Fruit fly (Drosophila melanogaster): Measurements from ENCODE around the gene Ance-3.

Gene Ance-3

DNA sequence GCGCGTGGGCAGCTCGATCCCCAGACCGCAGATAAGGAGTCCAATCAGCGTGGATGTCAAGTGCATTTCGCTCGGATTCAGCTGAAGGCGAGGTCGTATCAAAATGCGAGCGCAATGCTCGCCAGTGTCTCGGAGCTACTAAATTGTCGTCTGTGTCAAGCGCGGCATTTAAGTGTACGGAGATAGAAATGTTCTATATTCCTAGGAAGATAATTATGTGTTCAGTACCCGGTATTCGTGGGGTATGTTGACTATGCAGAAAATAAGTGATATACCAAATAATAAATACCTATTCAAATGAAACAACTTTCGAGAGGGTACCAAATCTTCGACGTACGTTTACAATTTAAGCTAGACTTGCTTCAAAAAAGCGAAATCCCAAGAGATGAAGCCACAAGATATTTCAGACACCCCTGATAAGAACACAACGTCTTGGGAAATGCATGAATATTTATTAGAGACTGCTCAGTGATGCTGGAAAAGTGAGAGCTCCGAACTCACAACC lies 53.4 kb downstream of the Ance-3 start, which contains the start of gene NimB3:
TSS of gene NimB3 (minus strand) at position 140 of the 505 bp plus-strand sequence.
- no peak for TF ChIP-seq insv (optimal IDR thresholded peaks at IDR 0.05)
- no peak for TF ChIP-seq psq (optimal IDR thresholded peaks at IDR 0.05)
- no peak for TF ChIP-seq Sin3A (optimal IDR thresholded peaks at IDR 0.05)
- no peak for TF ChIP-seq ttk (optimal IDR thresholded peaks at IDR 0.05)
- TF ChIP-seq Myc (optimal IDR thresholded peaks at IDR 0.05): no peak
- TF ChIP-seq h (optimal IDR thresholded peaks at IDR 0.05): no peak

- TF ChIP-seq psq (optimal IDR thresholded peaks at IDR 0.05): no peak
- TF ChIP-seq h (optimal IDR thresholded peaks at IDR 0.05): no peak
- TF ChIP-seq Sin3A (optimal IDR thresholded peaks at IDR 0.05): no peak
- no peak for TF ChIP-seq Myc (optimal IDR thresholded peaks at IDR 0.05)
Measured at dm6 chr2L:13969876-13970275, 55.4 kb downstream of the Ance-3 start, which contains the start of the genes NimB4 and NimB5. TSS of gene NimB4 (minus strand) at chr2L:13969976. TSS of gene NimB5 (plus strand) at chr2L:13970177.

- no peak for TF ChIP-seq Sin3A (optimal IDR thresholded peaks at IDR 0.05)
- TF ChIP-seq psq (optimal IDR thresholded peaks at IDR 0.05): no peak
- no peak for TF ChIP-seq h (optimal IDR thresholded peaks at IDR 0.05)
- TF ChIP-seq ttk (optimal IDR thresholded peaks at IDR 0.05): no peak
- TF ChIP-seq insv (optimal IDR thresholded peaks at IDR 0.05): no peak
- TF ChIP-seq Myc (optimal IDR thresholded peaks at IDR 0.05): no peak
Measured at dm6 chr2L:13972847-13973246, 58.3 kb downstream of the Ance-3 start, which contains the start of gene He. TSS of gene He (minus strand) at chr2L:13972947.

DNA sequence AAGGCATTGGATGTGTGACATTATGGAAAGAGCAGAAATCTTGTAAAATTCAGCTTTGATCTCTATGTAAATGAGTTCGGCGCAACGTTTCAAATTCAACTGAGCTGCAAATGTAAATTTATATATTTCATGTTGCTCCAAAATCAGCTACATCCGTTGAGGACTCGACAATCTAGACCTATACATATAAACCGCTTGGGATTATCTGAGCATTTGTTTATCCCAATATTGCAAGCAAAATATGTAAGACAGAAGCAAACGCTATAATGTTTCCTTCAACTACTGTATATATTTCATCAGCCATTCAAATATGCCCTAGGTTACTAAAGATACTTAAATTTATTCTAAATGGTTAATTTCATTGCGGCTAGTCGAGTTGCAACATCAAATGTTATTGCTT lies 62.1 kb downstream of the Ance-3 start, which contains the start of gene NimC1:
TSS of gene NimC1 (minus strand) at position 101 of the 400 bp plus-strand sequence.
- TF ChIP-seq Myc (optimal IDR thresholded peaks at IDR 0.05): no peak
- no peak for TF ChIP-seq Sin3A (optimal IDR thresholded peaks at IDR 0.05)
- no peak for TF ChIP-seq h (optimal IDR thresholded peaks at IDR 0.05)
- TF ChIP-seq ttk (optimal IDR thresholded peaks at IDR 0.05): no peak
- no peak for TF ChIP-seq psq (optimal IDR thresholded peaks at IDR 0.05)
- no peak for TF ChIP-seq insv (optimal IDR thresholded peaks at IDR 0.05)

dm6 chr2L:13977073-13977472 lies 62.5 kb downstream of the Ance-3 start, which contains the start of gene Cyp28a5:
TSS of gene Cyp28a5 (plus strand) at chr2L:13977302.
- no peak for TF ChIP-seq Sin3A (optimal IDR thresholded peaks at IDR 0.05)
- no peak for TF ChIP-seq Myc (optimal IDR thresholded peaks at IDR 0.05)
- no peak for TF ChIP-seq ttk (optimal IDR thresholded peaks at IDR 0.05)
- TF ChIP-seq psq (optimal IDR thresholded peaks at IDR 0.05): no peak
- no peak for TF ChIP-seq insv (optimal IDR thresholded peaks at IDR 0.05)
- TF ChIP-seq h (optimal IDR thresholded peaks at IDR 0.05): no peak

- TF ChIP-seq Sin3A (optimal IDR thresholded peaks at IDR 0.05) (no peak), ttk (optimal IDR thresholded peaks at IDR 0.05) (no peak), Myc (optimal IDR thresholded peaks at IDR 0.05) (no peak), psq (optimal IDR thresholded peaks at IDR 0.05) (no peak), insv (optimal IDR thresholded peaks at IDR 0.05) (no peak), h (optimal IDR thresholded peaks at IDR 0.05) (no peak)
Measured at dm6 chr2L:13979826-13980225, 65.3 kb downstream of the Ance-3 start, which contains the start of gene NimC2. TSS of gene NimC2 (plus strand) at chr2L:13980126.

- no peak for TF ChIP-seq Myc (optimal IDR thresholded peaks at IDR 0.05)
- TF ChIP-seq ttk (optimal IDR thresholded peaks at IDR 0.05): no peak
- TF ChIP-seq insv (optimal IDR thresholded peaks at IDR 0.05): no peak
- TF ChIP-seq h (optimal IDR thresholded peaks at IDR 0.05): no peak
- TF ChIP-seq psq (optimal IDR thresholded peaks at IDR 0.05): no peak
- TF ChIP-seq Sin3A (optimal IDR thresholded peaks at IDR 0.05): no peak
Measured at dm6 chr2L:13998952-13999351, 84.4 kb downstream of the Ance-3 start.

- TF ChIP-seq h (optimal IDR thresholded peaks at IDR 0.05) (no peak), insv (optimal IDR thresholded peaks at IDR 0.05) (no peak), Sin3A (optimal IDR thresholded peaks at IDR 0.05) (no peak), ttk (optimal IDR thresholded peaks at IDR 0.05) (no peak), psq (optimal IDR thresholded peaks at IDR 0.05) (no peak), Myc (optimal IDR thresholded peaks at IDR 0.05) (no peak)
Measured at dm6 chr2L:14001078-14001477, 86.6 kb downstream of the Ance-3 start, which contains the start of gene rk. TSS of gene rk (minus strand) at chr2L:14001248.

DNA sequence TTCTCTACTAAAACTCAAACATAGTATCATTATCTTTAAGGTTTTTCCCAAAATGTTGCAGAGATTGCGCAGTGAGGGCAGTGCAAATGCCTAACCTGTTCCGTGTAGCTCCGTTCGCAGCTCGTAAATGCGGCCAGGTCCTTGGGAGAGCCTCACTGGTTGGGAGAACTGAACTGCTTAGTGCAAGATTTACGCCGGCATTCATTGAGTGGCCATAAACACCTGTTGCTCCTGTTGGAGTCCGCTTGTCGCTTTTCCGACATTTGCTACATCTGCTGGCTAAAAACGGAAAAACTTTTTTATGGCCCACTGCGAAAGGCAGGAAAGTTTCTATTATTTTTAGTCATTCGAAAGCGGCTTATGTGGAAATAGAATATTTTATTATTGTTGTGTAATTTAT lies 87.4 kb downstream of the Ance-3 start:
- TF ChIP-seq insv (optimal IDR thresholded peaks at IDR 0.05) (no peak), Sin3A (optimal IDR thresholded peaks at IDR 0.05) (no peak), psq (optimal IDR thresholded peaks at IDR 0.05) (no peak), h (optimal IDR thresholded peaks at IDR 0.05) (no peak), ttk (optimal IDR thresholded peaks at IDR 0.05) (no peak), Myc (optimal IDR thresholded peaks at IDR 0.05) (no peak)
